Fruit fly (Drosophila melanogaster): ENCODE results near the gene Alp5.

DNA sequence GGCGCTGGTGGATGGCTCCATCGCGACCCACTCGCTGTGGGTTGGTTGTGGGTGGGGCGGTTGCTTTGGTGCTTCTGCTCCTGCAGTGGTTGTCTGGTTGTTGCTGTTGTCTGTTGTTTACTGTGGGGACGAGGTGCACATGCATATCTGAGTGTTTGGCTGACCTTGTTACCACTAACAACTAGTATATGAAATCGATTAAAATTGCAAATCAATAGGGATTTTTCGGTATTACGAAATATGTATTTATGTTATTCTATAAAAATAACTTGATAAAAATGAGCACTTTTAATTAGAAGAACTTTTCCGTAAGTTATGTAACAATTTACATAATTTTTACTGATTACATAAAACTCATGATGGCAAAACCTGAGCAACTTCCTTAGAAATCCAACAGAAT, 35.6 kb upstream of the Alp5 start, which contains the start of gene Dhc93AB:
- TF ChIP-seq sv (GFP tag; optimal IDR thresholded peaks at IDR 0.05) (no peak), Abd-B (GFP tag; optimal IDR thresholded peaks at IDR 0.05) (no peak), usp (GFP tag; optimal IDR thresholded peaks at IDR 0.05) (no peak), brk (GFP tag; optimal IDR thresholded peaks at IDR 0.05) (no peak)
